Worm (Caenorhabditis elegans): ENCODE data around the gene clc-9.

- no peak for TF ChIP-seq unc-39 (tag; optimal IDR thresholded peaks at IDR 0.05)
- no peak for TF ChIP-seq zag-1 (tag; optimal IDR thresholded peaks at IDR 0.05)
- no peak for TF ChIP-seq egl-27 (tag; optimal IDR thresholded peaks at IDR 0.05)
- TF ChIP-seq ama-1 (optimal IDR thresholded peaks at IDR 0.05), result no peak
- no peak for TF ChIP-seq nhr-237 (tag; optimal IDR thresholded peaks at IDR 0.05)
- TF ChIP-seq skn-1 (tag; optimal IDR thresholded peaks at IDR 0.05), result no peak
- no peak for TF ChIP-seq snpc-4 (tag; optimal IDR thresholded peaks at IDR 0.05)
- TF ChIP-seq aly-2 (tag; optimal IDR thresholded peaks at IDR 0.05), result no peak
Measured at ce11 chrIV:11164831-11165230, 52.1 kb downstream of the clc-9 start, which contains the start of gene C08F8.6.
